Worm (Caenorhabditis elegans): ENCODE results near the gene ptpn-22.

ptpn-22 gene

ce11 chrIV:1745453-1746051, 5.5 kb upstream of the ptpn-22 start, which contains the start of the genes Y41D4A.6 and Y41D4A.4 (continued):
- TF ChIP-seq Y5F2A.4 (GFP tag; optimal IDR thresholded peaks at IDR 0.05): no peak
- TF ChIP-seq dve-1 (tag; optimal IDR thresholded peaks at IDR 0.05; ENCODE audit: insufficient read depth): peak; percentile 75
- TF ChIP-seq ceh-82 (tag; optimal IDR thresholded peaks at IDR 0.05): no peak
- TF ChIP-seq lin-29 (GFP tag; IDR thresholded peaks at IDR 0.05): no peak
- no peak for TF ChIP-seq cey-2 (tag; optimal IDR thresholded peaks at IDR 0.05; ENCODE audit: borderline replicate concordance, insufficient read depth)
- peak; percentile 77 for TF ChIP-seq nhr-77 (tag; optimal IDR thresholded peaks at IDR 0.05)
- 0 out of 2 replicates have a peak, but pooled peaks have one; percentile 48 for TF ChIP-seq lim-7 (GFP tag; IDR thresholded peaks at IDR 0.05)
- TF ChIP-seq nhr-102 (tag; optimal IDR thresholded peaks at IDR 0.05): peak; percentile 48
- no peak for TF ChIP-seq daf-8 (GFP tag; IDR thresholded peaks at IDR 0.05)
- TF ChIP-seq lir-3 (tag; optimal IDR thresholded peaks at IDR 0.05): peak; percentile 36
- TF ChIP-seq F37D6.2 (tag; optimal IDR thresholded peaks at IDR 0.05): peak; percentile 54
- peak; percentile 76 for TF ChIP-seq hmg-1.1 (GFP tag; IDR thresholded peaks at IDR 0.05)
- TF ChIP-seq hlh-11 (tag; optimal IDR thresholded peaks at IDR 0.05): peak; percentile 78
- 0 out of 2 replicates have a peak, but pooled peaks have one; percentile 24 for TF ChIP-seq php-3 (GFP tag; IDR thresholded peaks at IDR 0.05)
- TF ChIP-seq ctbp-1 (GFP tag; IDR thresholded peaks at IDR 0.05): peak; percentile 61; the same call in 1 of the 2 replicates
- no peak for TF ChIP-seq snpc-4 (tag; optimal IDR thresholded peaks at IDR 0.05)
- no peak for TF ChIP-seq snpc-1.2 (GFP tag; IDR thresholded peaks at IDR 0.05)
- TF ChIP-seq F26F4.8 (GFP tag; conservative IDR thresholded peaks at IDR 0.05): no peak
- TF ChIP-seq zfp-2 (tag; optimal IDR thresholded peaks at IDR 0.05): peak; percentile 10
- peak; percentile 53 for TF ChIP-seq sdz-12 (GFP tag; optimal IDR thresholded peaks at IDR 0.05)
- TF ChIP-seq zfp-3 (GFP tag; conservative IDR thresholded peaks at IDR 0.05): no peak
- 0 out of 2 replicates have a peak, but pooled peaks have one; percentile 22 for TF ChIP-seq T26A8.4 (GFP tag; IDR thresholded peaks at IDR 0.05)
- no peak for TF ChIP-seq dmd-8 (GFP tag; IDR thresholded peaks at IDR 0.05)
- TF ChIP-seq lin-15B (tag; optimal IDR thresholded peaks at IDR 0.05): peak; percentile 37
- TF ChIP-seq ceh-32 (tag; optimal IDR thresholded peaks at IDR 0.05; ENCODE audit: poor library complexity): no peak
- peak; percentile 87 for TF ChIP-seq rbr-2 (tag; optimal IDR thresholded peaks at IDR 0.05)
- peak; percentile 26; the same call in 1 of the 2 replicates for TF ChIP-seq nhr-42 (GFP tag; IDR thresholded peaks at IDR 0.05)
- TF ChIP-seq egl-43 (GFP tag; IDR thresholded peaks at IDR 0.05): peak; percentile 64; the same call in 1 of the 2 replicates
- TF ChIP-seq ama-1 (optimal IDR thresholded peaks at IDR 0.05): no peak
- TF ChIP-seq jun-1 (tag; optimal IDR thresholded peaks at IDR 0.05): no peak
- no peak for TF ChIP-seq daf-16 (GFP tag; optimal IDR thresholded peaks at IDR 0.05)
- TF ChIP-seq daf-16 (tag; optimal IDR thresholded peaks at IDR 0.05): peak; percentile 19
- peak; percentile 77 for TF ChIP-seq nhr-25 (tag; optimal IDR thresholded peaks at IDR 0.05; ENCODE audit: borderline replicate concordance, insufficient read depth)
- TF ChIP-seq mxl-3 (GFP tag; optimal IDR thresholded peaks at IDR 0.05): peak; percentile 91
- peak; percentile 81 for TF ChIP-seq nhr-28 (tag; optimal IDR thresholded peaks at IDR 0.05)
- TF ChIP-seq R02D3.7 (tag; optimal IDR thresholded peaks at IDR 0.05): no peak
- TF ChIP-seq F44E2.7 (GFP tag; IDR thresholded peaks at IDR 0.05): no peak
- no peak for TF ChIP-seq tra-1 (GFP tag; IDR thresholded peaks at IDR 0.05)
- TF ChIP-seq zip-2 (tag; optimal IDR thresholded peaks at IDR 0.05): no peak
- TF ChIP-seq ztf-7 (tag; optimal IDR thresholded peaks at IDR 0.05): peak; percentile 10
- TF ChIP-seq unc-39 (tag; optimal IDR thresholded peaks at IDR 0.05): no peak
- TF ChIP-seq Y105C5A.15 (GFP tag; IDR thresholded peaks at IDR 0.05): no peak
- no peak for TF ChIP-seq F10B5.3 (tag; optimal IDR thresholded peaks at IDR 0.05)
- TF ChIP-seq ceh-44 (GFP tag; IDR thresholded peaks at IDR 0.05): peak; percentile 94
- no peak for TF ChIP-seq nhr-76 (tag; optimal IDR thresholded peaks at IDR 0.05)
- no peak for TF ChIP-seq ZK546.5 (tag; optimal IDR thresholded peaks at IDR 0.05)
- no peak for TF ChIP-seq mdt-29 (GFP tag; IDR thresholded peaks at IDR 0.05)
- TF ChIP-seq ces-1 (GFP tag; optimal IDR thresholded peaks at IDR 0.05): no peak
- TF ChIP-seq nhr-10 (tag; optimal IDR thresholded peaks at IDR 0.05): no peak
- TF ChIP-seq hlh-30 (tag; optimal IDR thresholded peaks at IDR 0.05; ENCODE audit: insufficient read depth): peak; percentile 53
- no peak for TF ChIP-seq mxl-2 (GFP tag; conservative IDR thresholded peaks at IDR 0.05)
